Worm (Caenorhabditis elegans) whole organism, young adult: ENCODE data around the gene Y39G8B.5.

ENCODE experiments used
- B0261.1 ChIP-seq: sonication (generic microtip); optimal IDR thresholded peaks from 2 replicates; lab custom pipeline; 2016; ENCODE audit warnings: mild to moderate bottlenecking, missing genetic modification characterization, moderate library complexity, missing compliant biosample characterization
- F10E7.11 ChIP-seq: sonication (generic microtip); optimal IDR thresholded peaks from 2 replicates; lab custom pipeline; 2017; ENCODE audit warnings: mild to moderate bottlenecking, missing genetic modification characterization, moderate library complexity, missing compliant biosample characterization
- F23B12.7 ChIP-seq: sonication (generic microtip); optimal IDR thresholded peaks from 2 replicates; lab custom pipeline; 2017; ENCODE audit warnings: missing genetic modification characterization, mild to moderate bottlenecking, missing compliant biosample characterization, antibody characterized with exemption, moderate library complexity; ENCODE audit not compliant: insufficient read depth
- F33H1.4 ChIP-seq: fragments of 200-800 bp; sonication (Bioruptor generic); IDR thresholded peaks from 2 replicates; pipeline ENCODE4 v1.3.6; 2022; ENCODE audit warnings: missing genetic modification reagents, missing genetic modification characterization, missing compliant biosample characterization
- F37B4.10 ChIP-seq: fragments of 200-800 bp; sonication (Bioruptor generic); IDR thresholded peaks from 2 replicates; pipeline ENCODE4 v1.3.6; 2022; ENCODE audit warnings: missing genetic modification characterization, missing compliant biosample characterization
- F57A8.1 ChIP-seq: fragments of 200-800 bp; sonication (Bioruptor generic); optimal IDR thresholded peaks from 2 replicates; lab custom pipeline; 2018; ENCODE audit warnings: mild to moderate bottlenecking, missing genetic modification characterization, moderate library complexity, missing compliant biosample characterization
- K12H6.12 ChIP-seq: fragments of 200-800 bp; sonication (Bioruptor generic); optimal IDR thresholded peaks from 2 replicates; lab custom pipeline; 2018; ENCODE audit warnings: mild to moderate bottlenecking, missing genetic modification characterization, missing compliant biosample characterization
- T07F8.4 ChIP-seq: sonication (generic microtip); optimal IDR thresholded peaks from 2 replicates; lab custom pipeline; 2016; ENCODE audit warnings: mild to moderate bottlenecking, missing genetic modification characterization, moderate library complexity, missing compliant biosample characterization
- T26A5.8 ChIP-seq: sonication (generic microtip); optimal IDR thresholded peaks from 2 replicates; lab custom pipeline; 2016; ENCODE audit warnings: missing genetic modification characterization, missing compliant biosample characterization
- Y56A3A.18 ChIP-seq: fragments of 200-800 bp; sonication (Bioruptor generic); IDR thresholded peaks from 2 replicates; pipeline ENCODE4 v1.3.6; 2022; ENCODE audit warnings: missing genetic modification reagents, missing genetic modification characterization, missing compliant biosample characterization
- Y79H2A.3 ChIP-seq: fragments of 200-800 bp; sonication (Bioruptor generic); conservative IDR thresholded peaks from 2 replicates; pipeline ENCODE4 v1.3.6; 2022; ENCODE audit warnings: missing genetic modification reagents, missing genetic modification characterization, missing compliant biosample characterization
- ZK185.1 ChIP-seq: sonication (generic microtip); optimal IDR thresholded peaks from 2 replicates; lab custom pipeline; 2016; ENCODE audit warnings: mild to moderate bottlenecking, missing genetic modification characterization, missing compliant biosample characterization; ENCODE audit not compliant: poor library complexity, severe bottlenecking
- akir-1 ChIP-seq: fragments of 200-800 bp; sonication (Bioruptor generic); optimal IDR thresholded peaks from 2 replicates; lab custom pipeline; 2018; ENCODE audit warnings: mild to moderate bottlenecking, missing genetic modification characterization, moderate library complexity, missing compliant biosample characterization
- aptf-2 ChIP-seq: fragments of 200-800 bp; sonication (Bioruptor generic); conservative IDR thresholded peaks from 2 replicates; pipeline ENCODE4 v1.3.6; 2022; ENCODE audit warnings: missing genetic modification reagents, missing genetic modification characterization, missing compliant biosample characterization
- aptf-3 ChIP-seq: fragments of 200-800 bp; sonication (Bioruptor generic); IDR thresholded peaks from 2 replicates; pipeline ENCODE4 v1.3.6; 2022; ENCODE audit warnings: missing genetic modification characterization, missing compliant biosample characterization
- bed-2 ChIP-seq: fragments of 200-800 bp; sonication (Bioruptor generic); IDR thresholded peaks from 2 replicates; pipeline ENCODE4 v1.3.6; 2022; ENCODE audit warnings: missing genetic modification reagents, missing genetic modification characterization, missing compliant biosample characterization
- ccch-3 ChIP-seq: fragments of 200-800 bp; sonication (Bioruptor generic); optimal IDR thresholded peaks from 2 replicates; lab custom pipeline; 2018; ENCODE audit warnings: mild to moderate bottlenecking, missing genetic modification characterization, missing compliant biosample characterization
- ceh-27 ChIP-seq: fragments of 200-800 bp; sonication (Bioruptor generic); optimal IDR thresholded peaks from 2 replicates; lab custom pipeline; 2018; ENCODE audit warnings: mild to moderate bottlenecking, missing genetic modification characterization, moderate library complexity, missing compliant biosample characterization
- ceh-79 ChIP-seq: sonication (generic microtip); optimal IDR thresholded peaks from 2 replicates; lab custom pipeline; 2017; ENCODE audit warnings: mild to moderate bottlenecking, missing genetic modification characterization, missing compliant biosample characterization
- ceh-91 ChIP-seq: fragments of 200-800 bp; sonication (Bioruptor generic); IDR thresholded peaks from 2 replicates; pipeline ENCODE4 v1.3.6; 2022; ENCODE audit warnings: missing genetic modification reagents, missing genetic modification characterization, missing compliant biosample characterization
- die-1 ChIP-seq: sonication (generic microtip); optimal IDR thresholded peaks from 2 replicates; lab custom pipeline; 2016; ENCODE audit warnings: missing genotype, mild to moderate bottlenecking, missing genetic modification characterization, missing compliant biosample characterization
- egl-18 ChIP-seq: fragments of 200-800 bp; sonication (Bioruptor generic); IDR thresholded peaks from 2 replicates; pipeline ENCODE4 v1.3.6; 2022; ENCODE audit warnings: missing genetic modification reagents, missing genetic modification characterization, missing compliant biosample characterization
- egl-44 ChIP-seq: fragments of 200-800 bp; sonication (Bioruptor generic); IDR thresholded peaks from 2 replicates; pipeline ENCODE4 v1.3.6; 2022; ENCODE audit warnings: missing genetic modification reagents, missing genetic modification characterization, missing compliant biosample characterization
- egrh-3 ChIP-seq: fragments of 200-800 bp; sonication (Bioruptor generic); IDR thresholded peaks from 2 replicates; pipeline ENCODE4 v1.3.6; 2022; ENCODE audit warnings: missing genetic modification reagents, missing genetic modification characterization, missing compliant biosample characterization
- gei-17 ChIP-seq: fragments of 200-800 bp; sonication (Bioruptor generic); optimal IDR thresholded peaks from 2 replicates; lab custom pipeline; 2018; ENCODE audit warnings: mild to moderate bottlenecking, missing genetic modification characterization, missing compliant biosample characterization
- hlh-12 ChIP-seq: sonication (generic microtip); optimal IDR thresholded peaks from 2 replicates; lab custom pipeline; 2016; ENCODE audit warnings: missing genetic modification characterization, missing compliant biosample characterization
- hsf-1 ChIP-seq: fragments of 200-800 bp; sonication (Bioruptor generic); IDR thresholded peaks from 2 replicates; pipeline ENCODE4 v1.3.6; 2022; ENCODE audit warnings: missing genetic modification reagents, missing genetic modification characterization, missing compliant biosample characterization
- let-526 ChIP-seq: fragments of 200-800 bp; sonication (Bioruptor generic); IDR thresholded peaks from 2 replicates; pipeline ENCODE4 v1.3.6; 2022; ENCODE audit warnings: missing genetic modification reagents, missing genetic modification characterization, missing compliant biosample characterization
- lin-54 ChIP-seq: fragments of 200-800 bp; sonication (Bioruptor generic); optimal IDR thresholded peaks from 2 replicates; lab custom pipeline; 2018; ENCODE audit warnings: mild to moderate bottlenecking, missing genetic modification characterization, missing compliant biosample characterization
- lsl-1 ChIP-seq: fragments of 200-800 bp; sonication (Bioruptor generic); optimal IDR thresholded peaks from 2 replicates; lab custom pipeline; 2018; ENCODE audit warnings: mild to moderate bottlenecking, missing genetic modification characterization, moderate library complexity, missing compliant biosample characterization
- lsy-27 ChIP-seq: sonication (generic microtip); optimal IDR thresholded peaks from 2 replicates; lab custom pipeline; 2017; ENCODE audit warnings: missing genetic modification characterization, mild to moderate bottlenecking, missing compliant biosample characterization, antibody characterized with exemption, missing genotype, borderline replicate concordance; ENCODE audit not compliant: insufficient read depth
- madf-3 ChIP-seq: fragments of 200-800 bp; sonication (Bioruptor generic); IDR thresholded peaks from 2 replicates; pipeline ENCODE4 v1.3.6; 2022; ENCODE audit warnings: missing genetic modification reagents, missing genetic modification characterization, missing compliant biosample characterization
- madf-6 ChIP-seq: fragments of 200-800 bp; sonication (Bioruptor generic); IDR thresholded peaks from 2 replicates; pipeline ENCODE4 v1.3.6; 2022; ENCODE audit warnings: missing genetic modification reagents, missing genetic modification characterization, missing compliant biosample characterization
- madf-8 ChIP-seq: fragments of 200-800 bp; sonication (Bioruptor generic); conservative IDR thresholded peaks from 2 replicates; pipeline ENCODE4 v1.3.6; 2022; ENCODE audit warnings: missing genetic modification reagents, missing genetic modification characterization, missing compliant biosample characterization
- mel-28 ChIP-seq: sonication (generic microtip); optimal IDR thresholded peaks from 2 replicates; lab custom pipeline; 2016; ENCODE audit warnings: borderline replicate concordance, mild to moderate bottlenecking, missing genetic modification characterization, missing compliant biosample characterization
- mxl-1 ChIP-seq: sonication (generic microtip); optimal IDR thresholded peaks from 2 replicates; lab custom pipeline; 2016; ENCODE audit warnings: missing genetic modification characterization, missing compliant biosample characterization
- nfyb-1 ChIP-seq: fragments of 200-800 bp; sonication (Bioruptor generic); IDR thresholded peaks from 2 replicates; pipeline ENCODE4 v1.3.6; 2022; ENCODE audit warnings: missing genetic modification reagents, missing genetic modification characterization, missing compliant biosample characterization
- nhr-27 ChIP-seq: fragments of 200-800 bp; sonication (Bioruptor generic); optimal IDR thresholded peaks from 2 replicates; lab custom pipeline; 2018; ENCODE audit warnings: mild to moderate bottlenecking, missing genetic modification characterization, moderate library complexity, missing compliant biosample characterization
- nhr-90 ChIP-seq: sonication (generic microtip); optimal IDR thresholded peaks from 2 replicates; lab custom pipeline; 2016; ENCODE audit warnings: missing genotype, mild to moderate bottlenecking, missing genetic modification characterization, missing compliant biosample characterization
- rcor-1 ChIP-seq: fragments of 200-800 bp; sonication (Bioruptor generic); IDR thresholded peaks from 2 replicates; pipeline ENCODE4 v1.3.6; 2022; ENCODE audit warnings: missing genetic modification reagents, missing genetic modification characterization, missing compliant biosample characterization
- snpc-1.3 ChIP-seq: sonication (generic microtip); optimal IDR thresholded peaks from 2 replicates; lab custom pipeline; 2017; ENCODE audit warnings: missing genetic modification characterization, mild to moderate bottlenecking, missing compliant biosample characterization, antibody characterized with exemption, moderate library complexity, missing genotype, missing genetic modification reagents; ENCODE audit not compliant: insufficient read depth
- somi-1 ChIP-seq: fragments of 200-800 bp; sonication (Bioruptor generic); optimal IDR thresholded peaks from 2 replicates; lab custom pipeline; 2018; ENCODE audit warnings: mild to moderate bottlenecking, missing genetic modification characterization, missing compliant biosample characterization
- tbx-9 ChIP-seq: sonication (generic microtip); optimal IDR thresholded peaks from 2 replicates; lab custom pipeline; 2016; ENCODE audit warnings: borderline replicate concordance, missing genetic modification characterization, inconsistent platforms, missing compliant biosample characterization
- unc-130 ChIP-seq: sonication (generic microtip); optimal IDR thresholded peaks from 2 replicates; lab custom pipeline; 2016; ENCODE audit warnings: missing genetic modification reagents, missing genetic modification characterization, missing compliant biosample characterization
- ztf-22 ChIP-seq: fragments of 200-800 bp; sonication (Bioruptor generic); optimal IDR thresholded peaks from 2 replicates; lab custom pipeline; 2018; ENCODE audit warnings: mild to moderate bottlenecking, missing genetic modification characterization, moderate library complexity, missing compliant biosample characterization

The Y39G8B.5 gene

ce11 chrII:13991741-13992140 is at the start of gene Y39G8B.5:
Gene Y39G8B.5 (minus strand): TSS chrII:13991841.
- TF ChIP-seq unc-130 (GFP tag; lab: Kevin White, UChicago) (no peak), somi-1 (GFP tag; lab: Kevin White, UChicago) (no peak), T26A5.8 (tag; lab: Kevin White, UChicago) (no peak), tbx-9 (tag; lab: Kevin White, UChicago) (no peak), bed-2 (no peak), hlh-12 (tag; lab: Kevin White, UChicago) (no peak), F23B12.7 (no peak)
- TF ChIP-seq, all 124 proteins: peak for 0

- peak; percentile 96 for TF ChIP-seq K12H6.12 (tag; lab: Kevin White, UChicago)
- TF ChIP-seq egl-44 (GFP tag; lab: Robert Waterston, UW), result 0 out of 2 replicates have a peak, but pooled peaks have one; percentile 76
- no peak for TF ChIP-seq aptf-3 (GFP tag; lab: Robert Waterston, UW)
- peak; percentile 82 for TF ChIP-seq egrh-3 (GFP tag; lab: Robert Waterston, UW)
- peak; percentile 33 for TF ChIP-seq T07F8.4 (tag; lab: Kevin White, UChicago)
- peak; percentile 48 for TF ChIP-seq lin-54 (GFP tag; lab: Kevin White, UChicago)
- TF ChIP-seq ceh-91, result no peak
- peak; percentile 29; the same call in 1 of the 2 replicates for TF ChIP-seq madf-6 (GFP tag; lab: Robert Waterston, UW)
- TF ChIP-seq lsl-1 (GFP tag; lab: Kevin White, UChicago), result no peak
- TF ChIP-seq nhr-27 (tag; lab: Kevin White, UChicago), result no peak
- TF ChIP-seq B0261.1 (tag; lab: Kevin White, UChicago), result peak; percentile 17
- no peak for TF ChIP-seq snpc-1.3 (tag; lab: Kevin White, UChicago)
- no peak for TF ChIP-seq madf-8 (GFP tag; lab: Robert Waterston, UW)
- TF ChIP-seq Y56A3A.18 (GFP tag; lab: Robert Waterston, UW), result no peak
- TF ChIP-seq mxl-1 (tag; lab: Kevin White, UChicago), result no peak
- TF ChIP-seq rcor-1 (GFP tag; lab: Robert Waterston, UW), result 0 out of 2 replicates have a peak, but pooled peaks have one; percentile 9
- TF ChIP-seq ceh-79, result peak; percentile 43
- no peak for TF ChIP-seq F37B4.10
- peak; percentile 50 for TF ChIP-seq ZK185.1 (tag; lab: Kevin White, UChicago)
- TF ChIP-seq akir-1 (GFP tag; lab: Kevin White, UChicago), result peak; percentile 17
- peak; percentile 87 for TF ChIP-seq nfyb-1 (GFP tag; lab: Robert Waterston, UW)
- no peak for TF ChIP-seq F33H1.4 (GFP tag; lab: Robert Waterston, UW)
- peak; percentile 29 for TF ChIP-seq F57A8.1
- peak; percentile 20 for TF ChIP-seq F23B12.7
- peak; percentile 85; the same call in 1 of the 2 replicates for TF ChIP-seq let-526 (GFP tag; lab: Robert Waterston, UW)
- TF ChIP-seq ceh-27 (GFP tag; lab: Kevin White, UChicago), result peak; percentile 61
- TF ChIP-seq aptf-2 (GFP tag; lab: Robert Waterston, UW), result no peak
- TF ChIP-seq ztf-22 (GFP tag; lab: Kevin White, UChicago), result peak; percentile 93
- TF ChIP-seq nhr-90 (tag; lab: Kevin White, UChicago), result peak; percentile 74
- TF ChIP-seq gei-17 (GFP tag; lab: Kevin White, UChicago), result peak; percentile 71
- TF ChIP-seq madf-3 (GFP tag; lab: Robert Waterston, UW), result no peak
- no peak for TF ChIP-seq Y79H2A.3 (GFP tag; lab: Robert Waterston, UW)
- peak; percentile 23; the same call in 1 of the 2 replicates for TF ChIP-seq bed-2
- peak; percentile 17 for TF ChIP-seq mel-28
- no peak for TF ChIP-seq hlh-12 (tag; lab: Kevin White, UChicago)
- no peak for TF ChIP-seq ccch-3
- 0 out of 2 replicates have a peak, but pooled peaks have one; percentile 22 for TF ChIP-seq hsf-1
- TF ChIP-seq die-1 (tag; lab: Kevin White, UChicago), result peak; percentile 57
- 0 out of 2 replicates have a peak, but pooled peaks have one; percentile 74 for TF ChIP-seq egl-18 (GFP tag; lab: Robert Waterston, UW)
- no peak for TF ChIP-seq lsy-27 (tag; lab: Kevin White, UChicago)
- no peak for TF ChIP-seq F10E7.11 (tag; lab: Kevin White, UChicago)
Observed at ce11 chrII:14040204-14040842, 48.7 kb upstream of the Y39G8B.5 start.
